Worm (Caenorhabditis elegans) whole organism, mixed stage, embryonic: ENCODE data around the gene acdh-8.

Source experiments
- M03D4.4 ChIP-seq: sonication (generic microtip); optimal IDR thresholded peaks from 2 replicates; lab custom pipeline; 2017; ENCODE audit warnings: mild to moderate bottlenecking, missing genetic modification characterization, missing compliant biosample characterization
- bed-3 ChIP-seq: fragments of 200-800 bp; sonication (Bioruptor generic); optimal IDR thresholded peaks from 3 replicates; lab custom pipeline; 2018; ENCODE audit warnings: mild to moderate bottlenecking, missing genetic modification characterization, moderate library complexity, missing compliant biosample characterization
- blmp-1 ChIP-seq: fragments of 150-350 bp; optimal IDR thresholded peaks from 2 replicates; lab custom pipeline; 2014; ENCODE audit warnings: missing biosample characterization, missing genetic modification characterization
- ceh-39 ChIP-seq: fragments of 150-350 bp; optimal IDR thresholded peaks from 2 replicates; lab custom pipeline; 2014; ENCODE audit warnings: missing biosample characterization, missing genetic modification characterization
- ceh-43 ChIP-seq: fragments of 200-800 bp; sonication (Bioruptor generic); optimal IDR thresholded peaks from 2 replicates; lab custom pipeline; 2018; ENCODE audit warnings: mild to moderate bottlenecking, missing genetic modification characterization, moderate library complexity, missing compliant biosample characterization
- ceh-83 ChIP-seq: fragments of 200-800 bp; sonication (Bioruptor generic); optimal IDR thresholded peaks from 2 replicates; lab custom pipeline; 2018; ENCODE audit warnings: mild to moderate bottlenecking, missing genetic modification characterization, missing compliant biosample characterization
- ces-1 ChIP-seq: fragments of 150-350 bp; optimal IDR thresholded peaks from 2 replicates; lab custom pipeline; 2014; ENCODE audit warnings: missing biosample characterization, missing genetic modification reagents, missing genetic modification characterization
- cnd-1 ChIP-seq: fragments of 200-800 bp; sonication (Bioruptor generic); optimal IDR thresholded peaks from 2 replicates; lab custom pipeline; 2018; ENCODE audit warnings: mild to moderate bottlenecking, missing genetic modification characterization, missing compliant biosample characterization
- drap-1 ChIP-seq: fragments of 200-800 bp; sonication (Bioruptor generic); optimal IDR thresholded peaks from 3 replicates; lab custom pipeline; 2018; ENCODE audit warnings: mild to moderate bottlenecking, missing genetic modification characterization, missing compliant biosample characterization
- elt-1 ChIP-seq: sonication (generic microtip); optimal IDR thresholded peaks from 2 replicates; lab custom pipeline; 2017; ENCODE audit warnings: missing genetic modification characterization, mild to moderate bottlenecking, missing compliant biosample characterization, antibody characterized with exemption, moderate library complexity, borderline replicate concordance; ENCODE audit not compliant: insufficient read depth
- elt-3 ChIP-seq: fragments of 150-350 bp; optimal IDR thresholded peaks from 2 replicates; lab custom pipeline; 2014; ENCODE audit warnings: missing biosample characterization, missing genetic modification characterization
- flh-1 ChIP-seq: fragments of 200-800 bp; sonication (Bioruptor generic); optimal IDR thresholded peaks from 2 replicates; lab custom pipeline; 2018; ENCODE audit warnings: mild to moderate bottlenecking, missing genetic modification characterization, moderate library complexity, missing compliant biosample characterization
- ham-2 ChIP-seq: fragments of 200-800 bp; sonication (Bioruptor generic); optimal IDR thresholded peaks from 2 replicates; lab custom pipeline; 2018; ENCODE audit warnings: mild to moderate bottlenecking, missing genetic modification characterization, missing compliant biosample characterization
- hlh-1 ChIP-seq: fragments of 150-350 bp; optimal IDR thresholded peaks from 2 replicates; lab custom pipeline; 2014; ENCODE audit warnings: missing biosample characterization, missing genetic modification reagents, missing genetic modification characterization
- lin-13 ChIP-seq: fragments of 150-350 bp; optimal IDR thresholded peaks from 2 replicates; lab custom pipeline; 2014; ENCODE audit warnings: missing biosample characterization, missing genetic modification characterization
- lin-32 ChIP-seq: fragments of 200-800 bp; sonication (Bioruptor generic); optimal IDR thresholded peaks from 2 replicates; lab custom pipeline; 2018; ENCODE audit warnings: mild to moderate bottlenecking, missing genetic modification characterization, missing compliant biosample characterization
- lsy-2 ChIP-seq: fragments of 150-350 bp; optimal IDR thresholded peaks from 2 replicates; lab custom pipeline; 2014; ENCODE audit warnings: missing biosample characterization, missing genetic modification characterization
- mab-5 ChIP-seq: fragments of 150-350 bp; optimal IDR thresholded peaks from 2 replicates; lab custom pipeline; 2014; ENCODE audit warnings: missing biosample characterization, missing genetic modification characterization
- mep-1 ChIP-seq: fragments of 150-350 bp; optimal IDR thresholded peaks from 2 replicates; lab custom pipeline; 2017; ENCODE audit warnings: missing biosample characterization, missing genetic modification reagents, missing genetic modification characterization, inconsistent platforms
- mls-2 ChIP-seq: sonication (generic microtip); optimal IDR thresholded peaks from 2 replicates; lab custom pipeline; 2016; ENCODE audit warnings: mild to moderate bottlenecking, missing genetic modification characterization, moderate library complexity, missing compliant biosample characterization
- nhr-12 ChIP-seq: fragments of 150-350 bp; optimal IDR thresholded peaks from 2 replicates; lab custom pipeline; 2014; ENCODE audit warnings: missing biosample characterization, missing genetic modification characterization
- nhr-2 ChIP-seq: fragments of 150-350 bp; optimal IDR thresholded peaks from 2 replicates; lab custom pipeline; 2014; ENCODE audit warnings: missing biosample characterization, missing genetic modification characterization
- nhr-237 ChIP-seq: fragments of 150-350 bp; optimal IDR thresholded peaks from 2 replicates; lab custom pipeline; 2014; ENCODE audit warnings: missing biosample characterization, missing genetic modification characterization
- nhr-28 ChIP-seq: fragments of 150-350 bp; optimal IDR thresholded peaks from 2 replicates; lab custom pipeline; 2014; ENCODE audit warnings: missing biosample characterization, missing genetic modification characterization
- nhr-76 ChIP-seq: sonication (generic microtip); optimal IDR thresholded peaks from 2 replicates; lab custom pipeline; 2017; ENCODE audit warnings: missing biosample characterization, missing genetic modification characterization
- pha-4 ChIP-seq: fragments of 150-350 bp; optimal IDR thresholded peaks from 2 replicates; lab custom pipeline; 2018; ENCODE audit warnings: missing biosample characterization, missing genetic modification reagents, missing genetic modification characterization
- sem-2 ChIP-seq: fragments of 200-800 bp; sonication (Bioruptor generic); optimal IDR thresholded peaks from 2 replicates; lab custom pipeline; 2018; ENCODE audit warnings: mild to moderate bottlenecking, missing genetic modification characterization, missing compliant biosample characterization
- snpc-4 ChIP-seq: fragments of 150-350 bp; optimal IDR thresholded peaks from 2 replicates; lab custom pipeline; 2014; ENCODE audit warnings: missing biosample characterization, missing genetic modification characterization
- sptf-1 ChIP-seq: sonication (generic microtip); optimal IDR thresholded peaks from 2 replicates; lab custom pipeline; 2017; ENCODE audit warnings: mild to moderate bottlenecking, missing genetic modification characterization, moderate library complexity, missing compliant biosample characterization
- tbx-8 ChIP-seq: fragments of 200-800 bp; sonication (Bioruptor generic); optimal IDR thresholded peaks from 2 replicates; lab custom pipeline; 2018; ENCODE audit warnings: mild to moderate bottlenecking, missing genetic modification characterization, moderate library complexity, missing compliant biosample characterization
- unc-120 ChIP-seq: sonication (generic microtip); optimal IDR thresholded peaks from 2 replicates; lab custom pipeline; 2017; ENCODE audit warnings: missing genetic modification characterization, missing compliant biosample characterization; ENCODE audit not compliant: poor library complexity, severe bottlenecking
- unc-39 ChIP-seq: fragments of 150-350 bp; optimal IDR thresholded peaks from 2 replicates; lab custom pipeline; 2014; ENCODE audit warnings: missing biosample characterization, missing genetic modification characterization
- unc-62 ChIP-seq: fragments of 150-350 bp; optimal IDR thresholded peaks from 2 replicates; lab custom pipeline; 2014; ENCODE audit warnings: missing biosample characterization, missing genetic modification reagents, missing genetic modification characterization
- zip-8 ChIP-seq: fragments of 150-350 bp; optimal IDR thresholded peaks from 2 replicates; lab custom pipeline; 2014; ENCODE audit warnings: missing biosample characterization, missing genetic modification characterization
- ztf-11 ChIP-seq: fragments of 150-350 bp; optimal IDR thresholded peaks from 2 replicates; lab custom pipeline; 2014; ENCODE audit warnings: missing biosample characterization, missing genetic modification characterization

Gene acdh-8

DNA sequence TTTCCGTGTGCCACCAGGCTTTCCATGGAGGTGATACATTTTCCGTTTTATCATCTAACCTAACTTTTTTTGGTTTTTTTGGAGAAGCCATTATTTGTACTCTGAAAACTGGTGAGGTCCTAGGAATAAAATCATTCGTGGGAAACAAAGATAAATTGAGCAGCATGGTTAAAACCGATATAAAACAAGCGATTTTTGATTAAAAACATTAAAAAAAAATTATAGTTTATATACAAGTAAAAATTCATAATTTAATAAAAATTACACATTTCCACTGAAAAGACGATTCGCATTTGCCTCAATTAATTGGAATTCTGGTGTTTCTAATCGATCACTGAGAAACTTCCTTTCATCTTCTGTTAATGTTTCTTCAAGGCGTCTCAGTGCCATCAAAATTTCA is 44.2 kb downstream of the acdh-8 start, which contains the start of gene ZK1248.15:
ZK1248.15 (minus strand) TSS at position 101 of the 400 bp plus-strand sequence.
- no peak for TF ChIP-seq elt-3 (tag; lab: Kevin White, UChicago)
- no peak for TF ChIP-seq hlh-1 (tag; lab: Kevin White, UChicago)
- no peak for TF ChIP-seq ceh-39 (tag; lab: Kevin White, UChicago)
- no peak for TF ChIP-seq ztf-11 (tag; lab: Kevin White, UChicago)
- TF ChIP-seq zip-8 (tag; lab: Kevin White, UChicago) = no peak
- no peak for TF ChIP-seq lin-32 (GFP tag; lab: Kevin White, UChicago)
- no peak for TF ChIP-seq M03D4.4 (tag; lab: Kevin White, UChicago)
- TF ChIP-seq blmp-1 (tag; lab: Kevin White, UChicago) = no peak
- no peak for TF ChIP-seq mab-5
- no peak for TF ChIP-seq mls-2 (tag; lab: Kevin White, UChicago)
- TF ChIP-seq lin-13 = no peak
- TF ChIP-seq nhr-76 (tag; lab: Kevin White, UChicago) = no peak
- no peak for TF ChIP-seq snpc-4 (tag; lab: Kevin White, UChicago)
- no peak for TF ChIP-seq nhr-28 (tag; lab: Kevin White, UChicago)
- no peak for TF ChIP-seq nhr-2 (tag; lab: Kevin White, UChicago)

DNA sequence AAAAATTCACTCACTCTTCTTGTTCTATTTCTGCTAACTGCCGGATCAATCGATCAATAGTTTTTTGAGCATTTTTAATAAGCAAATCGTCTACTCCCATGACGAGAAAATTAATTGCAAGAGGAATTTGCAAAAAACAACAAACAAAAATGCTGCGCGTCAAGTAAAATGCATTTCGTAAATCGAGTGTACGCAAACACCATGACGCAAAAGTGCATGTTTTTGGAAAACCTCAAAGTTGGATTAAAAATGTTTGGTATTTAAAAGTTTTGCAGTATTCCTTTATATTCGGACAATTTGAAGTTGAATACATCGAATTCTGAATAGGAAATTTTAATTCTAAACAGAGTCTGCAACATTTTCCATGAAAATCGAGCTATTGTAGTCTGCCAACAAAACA is 44.9 kb downstream of the acdh-8 start, which contains the start of gene ZK1248.19:
ZK1248.19 (minus strand) TSS at position 188 of the 400 bp plus-strand sequence.
- TF ChIP-seq mab-5 (no peak), ces-1 (peak; percentile 41), lin-13 (no peak), flh-1 (GFP tag; lab: Kevin White, UChicago) (no peak), unc-62 (GFP tag; lab: Kevin White, UChicago) (no peak), zip-8 (tag; lab: Kevin White, UChicago) (no peak), sptf-1 (no peak), nhr-237 (tag; lab: Kevin White, UChicago) (peak; percentile 7), hlh-1 (tag; lab: Kevin White, UChicago) (peak; percentile 16), nhr-2 (tag; lab: Kevin White, UChicago) (no peak)

DNA sequence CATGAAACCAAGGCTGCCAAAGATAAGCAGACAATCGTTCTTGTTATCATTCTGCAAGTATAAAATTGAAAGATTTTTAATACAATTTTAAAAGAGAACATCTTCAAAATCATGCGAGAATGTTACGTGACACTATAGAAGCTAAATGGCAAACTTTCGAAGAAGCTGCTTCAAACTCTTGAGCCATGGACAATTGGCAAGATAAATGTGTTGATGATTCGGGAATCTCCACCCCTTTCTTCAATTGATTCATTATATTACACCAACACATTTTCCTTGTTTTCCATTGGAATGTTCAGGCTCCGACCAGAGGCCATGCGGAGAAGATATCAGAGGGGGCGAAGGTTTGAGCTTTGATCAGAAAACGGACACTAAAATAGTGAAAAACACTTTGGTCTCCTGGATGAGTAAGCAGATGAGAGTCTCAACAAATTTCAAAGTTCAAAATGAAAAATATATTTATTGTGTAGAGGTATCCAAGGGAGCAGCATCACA is 46.8 kb downstream of the acdh-8 start, which contains the start of gene lec-5:
lec-5 (minus strand) TSS at position 51 of the 495 bp plus-strand sequence.
- TF ChIP-seq hlh-1 (tag; lab: Kevin White, UChicago) = peak; percentile 55
- peak; percentile 58 for TF ChIP-seq mab-5
- peak; percentile 76 for TF ChIP-seq unc-62 (GFP tag; lab: Kevin White, UChicago)
- no peak for TF ChIP-seq mls-2 (tag; lab: Kevin White, UChicago)
- TF ChIP-seq unc-120 = peak; percentile 75
- no peak for TF ChIP-seq drap-1
- TF ChIP-seq nhr-12 (tag; lab: Kevin White, UChicago) = no peak
- TF ChIP-seq sptf-1 = no peak

DNA sequence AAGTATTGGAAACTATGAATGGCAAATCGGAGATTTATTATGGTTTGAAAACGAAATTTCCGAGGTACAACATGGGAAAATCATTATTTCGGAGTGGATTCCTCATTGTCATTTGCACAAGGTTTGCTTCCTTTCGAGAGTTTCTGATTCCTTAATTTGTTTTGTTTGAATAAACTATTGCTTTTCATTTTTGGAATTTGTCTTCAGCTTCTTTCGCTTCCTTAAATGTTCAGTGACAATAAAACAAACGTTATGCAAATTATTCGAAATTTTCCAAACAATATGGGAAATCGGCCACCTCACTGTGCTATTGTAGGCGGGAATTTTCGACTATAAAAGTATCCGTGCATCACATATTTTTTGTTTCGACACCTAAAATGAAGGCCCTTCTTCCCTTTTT is 47.6 kb downstream of the acdh-8 start, which contains the start of gene nep-25:
nep-25 (plus strand) TSS at position 375 of the 400 bp plus-strand sequence.
- TF ChIP-seq tbx-8 (GFP tag; lab: Kevin White, UChicago) = no peak
- no peak for TF ChIP-seq mab-5
- TF ChIP-seq nhr-2 (tag; lab: Kevin White, UChicago) = no peak
- TF ChIP-seq M03D4.4 (tag; lab: Kevin White, UChicago) = no peak
- no peak for TF ChIP-seq flh-1 (GFP tag; lab: Kevin White, UChicago)
- no peak for TF ChIP-seq sem-2
- no peak for TF ChIP-seq sptf-1
- TF ChIP-seq nhr-12 (tag; lab: Kevin White, UChicago) = no peak
- TF ChIP-seq unc-39 (tag; lab: Kevin White, UChicago) = no peak
- TF ChIP-seq unc-120 = no peak
- TF ChIP-seq nhr-76 (tag; lab: Kevin White, UChicago) = no peak

DNA sequence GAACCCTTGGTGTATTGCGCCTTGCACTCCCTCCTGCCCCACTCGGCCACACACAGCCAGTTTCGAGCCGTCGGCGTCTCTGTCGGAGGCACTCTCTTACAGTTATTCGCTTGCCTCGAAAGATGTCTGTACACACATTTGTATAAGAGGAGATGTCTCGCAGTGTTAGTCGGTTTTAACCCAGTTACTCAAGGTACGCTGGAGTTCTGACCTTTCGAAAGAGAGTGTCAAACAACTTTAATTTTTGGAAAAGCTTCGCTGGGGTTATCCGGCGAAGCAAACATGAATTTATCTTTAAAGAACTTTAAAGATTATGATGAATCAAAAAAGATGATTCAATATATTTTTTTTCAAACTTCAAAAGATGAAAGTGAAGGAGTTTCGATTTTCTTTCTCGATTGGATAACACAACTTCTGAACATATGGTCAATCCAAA is 50.4 kb downstream of the acdh-8 start:
- TF ChIP-seq pha-4 (tag; lab: Kevin White, UChicago) (peak; percentile 97), nhr-28 (tag; lab: Kevin White, UChicago) (peak; percentile 49), M03D4.4 (tag; lab: Kevin White, UChicago) (peak; percentile 82), mab-5 (peak; percentile 92), unc-62 (GFP tag; lab: Kevin White, UChicago) (peak; percentile 90), snpc-4 (tag; lab: Kevin White, UChicago) (no peak), nhr-2 (tag; lab: Kevin White, UChicago) (peak; percentile 76), cnd-1 (peak; percentile 87), lsy-2 (tag; lab: Kevin White, UChicago) (peak; percentile 84), drap-1 (peak; percentile 92), mls-2 (tag; lab: Kevin White, UChicago) (peak; percentile 95), zip-8 (tag; lab: Kevin White, UChicago) (no peak), ces-1 (peak; percentile 100), tbx-8 (GFP tag; lab: Kevin White, UChicago) (peak; percentile 87), blmp-1 (tag; lab: Kevin White, UChicago) (peak; percentile 24), mep-1 (tag; lab: Kevin White, UChicago) (peak; percentile 99), nhr-76 (tag; lab: Kevin White, UChicago) (no peak), sem-2 (peak; percentile 81), ceh-39 (tag; lab: Kevin White, UChicago) (peak; percentile 92), ceh-43 (peak; percentile 73), elt-1 (tag; lab: Kevin White, UChicago) (peak; percentile 57), nhr-12 (tag; lab: Kevin White, UChicago) (peak; percentile 9), ztf-11 (tag; lab: Kevin White, UChicago) (peak; percentile 80), hlh-1 (tag; lab: Kevin White, UChicago) (peak; percentile 81), elt-3 (tag; lab: Kevin White, UChicago) (peak; percentile 75), ceh-83 (GFP tag; lab: Kevin White, UChicago) (peak; percentile 89), lin-13 (peak; percentile 86), bed-3 (GFP tag; lab: Kevin White, UChicago) (peak; percentile 55), flh-1 (GFP tag; lab: Kevin White, UChicago) (peak; percentile 11), lin-32 (GFP tag; lab: Kevin White, UChicago) (peak; percentile 64), sptf-1 (peak; percentile 92), unc-39 (tag; lab: Kevin White, UChicago) (peak; percentile 74), ham-2 (peak; percentile 89)
